Worm (Caenorhabditis elegans): ENCODE measurements around the gene F53F8.3.

ce11 chrV:20734658-20735057 lies 45.3 kb upstream of the F53F8.3 start, which contains the start of gene srxa-6:
- TF ChIP-seq ces-1 (GFP tag; optimal IDR thresholded peaks at IDR 0.05) (no peak), snpc-4 (tag; optimal IDR thresholded peaks at IDR 0.05) (no peak), skn-1 (tag; optimal IDR thresholded peaks at IDR 0.05) (no peak), pqm-1 (tag; optimal IDR thresholded peaks at IDR 0.05) (no peak), Y48G9A.11 (GFP tag; IDR thresholded peaks at IDR 0.05) (no peak), ceh-62 (tag; optimal IDR thresholded peaks at IDR 0.05) (no peak), nhr-77 (tag; optimal IDR thresholded peaks at IDR 0.05) (no peak), unc-62 (GFP tag; optimal IDR thresholded peaks at IDR 0.05 in 1 of 2) (no peak), unc-62 (tag; optimal IDR thresholded peaks at IDR 0.05) (no peak), ama-1 (optimal IDR thresholded peaks at IDR 0.05) (no peak), mxl-2 (GFP tag; conservative IDR thresholded peaks at IDR 0.05) (no peak), ztf-11 (tag; optimal IDR thresholded peaks at IDR 0.05) (no peak), fos-1 (tag; optimal IDR thresholded peaks at IDR 0.05) (no peak), D1046.2 (GFP tag; IDR thresholded peaks at IDR 0.05) (no peak), aly-2 (tag; optimal IDR thresholded peaks at IDR 0.05) (no peak)

Data from whole organism, L4 larva.